Fruit fly (Drosophila melanogaster): Measurements from ENCODE around the gene CG15021.

dm6 chr3L:4460307-4461088 lies 24.0 kb downstream of the CG15021 start, which contains the start of gene CG15022:
- no peak for TF ChIP-seq CTCF (optimal IDR thresholded peaks at IDR 0.05)
- TF ChIP-seq CG8478 (optimal IDR thresholded peaks at IDR 0.05), result no peak

Measured in S2 (cell line).